Worm (Caenorhabditis elegans) whole organism, late embryonic: Measurements from ENCODE around the gene F19H6.6.

ENCODE experiments used
- Y22D7AL.16 ChIP-seq: sonication (generic microtip); optimal IDR thresholded peaks from 2 replicates; lab custom pipeline; 2016; ENCODE audit warnings: missing genetic modification characterization, missing compliant biosample characterization
- ceh-6 ChIP-seq: fragments of 200-800 bp; sonication (Bioruptor generic); optimal IDR thresholded peaks from 2 replicates; lab custom pipeline; 2018; ENCODE audit warnings: mild to moderate bottlenecking, missing genetic modification characterization, missing compliant biosample characterization
- che-1 ChIP-seq: sonication (generic microtip); optimal IDR thresholded peaks from 2 replicates; lab custom pipeline; 2016; ENCODE audit warnings: mild to moderate bottlenecking, missing genetic modification characterization, missing compliant biosample characterization
- dve-1 ChIP-seq: sonication (generic microtip); optimal IDR thresholded peaks from 2 replicates; lab custom pipeline; 2017; ENCODE audit warnings: antibody characterized with exemption, mild to moderate bottlenecking, missing genetic modification characterization, missing compliant biosample characterization
- elt-2 ChIP-seq: sonication (generic microtip); optimal IDR thresholded peaks from 2 replicates; lab custom pipeline; 2016; ENCODE audit warnings: missing genetic modification reagents, missing genetic modification characterization, missing compliant biosample characterization
- elt-4 ChIP-seq: sonication (generic microtip); optimal IDR thresholded peaks from 2 replicates; lab custom pipeline; 2016; ENCODE audit warnings: missing genetic modification characterization, missing compliant biosample characterization
- gmeb-2 ChIP-seq: sonication (generic microtip); optimal IDR thresholded peaks from 2 replicates; lab custom pipeline; 2016; ENCODE audit warnings: missing genetic modification characterization, inconsistent platforms, missing compliant biosample characterization
- nfya-1 ChIP-seq: sonication (generic microtip); optimal IDR thresholded peaks from 2 replicates; lab custom pipeline; 2017; ENCODE audit warnings: missing genetic modification characterization, mild to moderate bottlenecking, missing compliant biosample characterization, antibody characterized with exemption, moderate library complexity
- pat-9 ChIP-seq: fragments of 200-800 bp; sonication (Bioruptor generic); optimal IDR thresholded peaks from 2 replicates; lab custom pipeline; 2018; ENCODE audit warnings: mild to moderate bottlenecking, missing genetic modification characterization, moderate library complexity, missing compliant biosample characterization
- unc-55 ChIP-seq: sonication (generic microtip); optimal IDR thresholded peaks from 2 replicates; lab custom pipeline; 2017; ENCODE audit warnings: missing biosample characterization, missing genetic modification reagents, missing genetic modification characterization
- ztf-16 ChIP-seq: sonication (generic microtip); optimal IDR thresholded peaks from 2 replicates; lab custom pipeline; 2017; ENCODE audit warnings: missing genetic modification characterization, missing compliant biosample characterization

DNA sequence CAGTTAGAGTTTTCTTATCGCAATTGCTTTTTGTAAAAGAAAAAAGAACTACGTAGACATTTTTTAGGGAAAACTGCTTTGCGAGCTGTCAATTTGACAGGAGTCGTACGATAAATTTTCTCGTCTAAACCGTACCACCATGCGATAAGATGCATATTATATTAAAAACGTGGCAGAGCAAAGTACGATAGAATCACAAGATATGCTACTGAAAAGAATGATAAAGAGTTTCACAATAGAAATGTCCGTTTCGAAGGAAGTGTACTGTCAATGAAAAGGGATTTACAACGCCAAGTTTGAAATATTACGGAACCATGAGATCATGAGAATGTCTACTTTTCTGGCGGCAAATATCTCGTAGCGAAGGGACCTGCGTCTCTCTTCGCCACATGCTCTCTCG, 4.2 kb downstream of the F19H6.6 start, which contains the start of gene F19H6.5:
- no peak for TF ChIP-seq elt-4 (tag; lab: Kevin White, UChicago)
- no peak for TF ChIP-seq dve-1 (tag; lab: Kevin White, UChicago)
- no peak for TF ChIP-seq unc-55
- TF ChIP-seq ztf-16 (tag; lab: Kevin White, UChicago): no peak
- TF ChIP-seq Y22D7AL.16: no peak
- TF ChIP-seq gmeb-2: no peak
- no peak for TF ChIP-seq pat-9 (tag; lab: Kevin White, UChicago)
- no peak for TF ChIP-seq ceh-6 (GFP tag; lab: Kevin White, UChicago)
- TF ChIP-seq che-1 (tag; lab: Kevin White, UChicago): no peak
- TF ChIP-seq nfya-1 (tag; lab: Kevin White, UChicago): no peak
- no peak for TF ChIP-seq elt-2 (tag; lab: Kevin White, UChicago)
